Worm (Caenorhabditis elegans): ENCODE results near the gene sdz-5.

DNA sequence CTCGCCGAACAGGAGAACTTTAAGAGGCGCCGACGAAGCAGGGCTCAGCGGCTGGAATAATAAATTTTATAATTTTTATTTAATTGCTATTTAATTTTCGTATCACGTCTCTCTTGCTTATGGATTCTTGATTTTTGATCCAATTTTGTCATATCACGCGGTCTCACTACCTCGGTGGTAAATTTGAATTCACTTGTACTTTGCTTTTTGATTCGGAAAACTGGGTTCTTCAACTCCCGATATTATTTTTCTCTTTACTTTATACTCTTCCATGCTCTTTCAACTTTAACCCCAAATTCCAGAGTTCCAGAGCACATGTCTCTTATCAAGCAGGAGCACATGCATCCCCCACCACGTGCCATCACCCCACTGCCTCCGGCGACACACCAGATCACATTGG is 4.8 kb upstream of the sdz-5 start, which contains the start of gene lido-11:
- no peak for TF ChIP-seq dao-5 (tag; optimal IDR thresholded peaks at IDR 0.05)
- TF ChIP-seq him-1 (tag; optimal IDR thresholded peaks at IDR 0.05): no peak
- TF ChIP-seq W03F9.2 (tag; optimal IDR thresholded peaks at IDR 0.05): no peak

Measured in whole organism, L4/young adult.